Worm (Caenorhabditis elegans) whole organism, L4 larva: Measurements from ENCODE around the gene ZK1128.1.

ENCODE experiments used
- F37D6.2 ChIP-seq: sonication (generic microtip); optimal IDR thresholded peaks from 2 replicates; lab custom pipeline; 2016; ENCODE audit warnings: mild to moderate bottlenecking, missing genetic modification characterization, missing compliant biosample characterization
- R02D3.7 ChIP-seq: fragments of 150-350 bp; sonication (generic microtip); optimal IDR thresholded peaks from 3 replicates; lab custom pipeline; 2014; ENCODE audit warnings: missing biosample characterization, missing genetic modification characterization
- ZK546.5 ChIP-seq, 2 experiments: sonication (generic microtip); optimal IDR thresholded peaks; 2 replicates each; lab custom pipeline; 2017; ENCODE audit warnings: missing biosample characterization in 2 of 2, missing genetic modification characterization in 2 of 2
- aha-1 ChIP-seq: fragments of 150-350 bp; peaks from one replicate; lab custom pipeline; 2014; ENCODE audit warnings: missing biosample characterization, missing genetic modification characterization
- ama-1 ChIP-seq: fragments of 150-350 bp; optimal IDR thresholded peaks from 2 replicates; lab custom pipeline; 2014; ENCODE audit warnings: inconsistent platforms, mixed read lengths
- attf-4 ChIP-seq: sonication (generic microtip); optimal IDR thresholded peaks from 3 replicates; lab custom pipeline; 2017; ENCODE audit warnings: missing biosample characterization, missing genetic modification characterization
- ceh-20 ChIP-seq: fragments of 200-800 bp; sonication (Bioruptor generic); IDR thresholded peaks from 2 replicates; pipeline ENCODE4 v1.3.6; 2022; ENCODE audit warnings: missing genetic modification reagents, missing genetic modification characterization, missing compliant biosample characterization
- ceh-28 ChIP-seq: fragments of 150-350 bp; optimal IDR thresholded peaks from 2 replicates; lab custom pipeline; 2014; ENCODE audit warnings: missing biosample characterization, missing genetic modification reagents, missing genetic modification characterization
- ceh-44 ChIP-seq: fragments of 200-800 bp; sonication (Bioruptor generic); IDR thresholded peaks from 2 replicates; pipeline ENCODE4 v1.3.6; 2022; ENCODE audit warnings: missing genetic modification reagents, missing genetic modification characterization, missing compliant biosample characterization
- ceh-62 ChIP-seq: sonication (generic microtip); optimal IDR thresholded peaks from 2 replicates; lab custom pipeline; 2017; ENCODE audit warnings: missing biosample characterization, missing genetic modification characterization
- ces-1 ChIP-seq: fragments of 150-350 bp; sonication (generic microtip); optimal IDR thresholded peaks from 4 replicates; lab custom pipeline; 2014; ENCODE audit warnings: missing biosample characterization, missing genetic modification reagents, missing genetic modification characterization
- ctbp-1 ChIP-seq: fragments of 200-800 bp; sonication (Bioruptor generic); IDR thresholded peaks from 2 replicates; pipeline ENCODE4 v1.3.6; 2022; ENCODE audit warnings: missing genetic modification reagents, missing genetic modification characterization, missing compliant biosample characterization
- daf-16 ChIP-seq, 3 experiments: sonication (generic microtip); optimal IDR thresholded peaks; 2 replicates each; lab custom pipeline; 2016 to 2017; ENCODE audit warnings: missing genetic modification characterization in 3 of 3, missing genetic modification reagents in 3 of 3, mild to moderate bottlenecking in 2 of 3, missing compliant biosample characterization in 2 of 3, missing biosample characterization in 1 of 3, moderate library complexity in 1 of 3
- daf-19 ChIP-seq: fragments of 200-800 bp; sonication (Bioruptor generic); conservative IDR thresholded peaks from 2 replicates; pipeline ENCODE4 v1.3.6; 2022; ENCODE audit warnings: missing genetic modification characterization, missing compliant biosample characterization
- dpl-1 ChIP-seq: fragments of 150-350 bp; optimal IDR thresholded peaks from 2 replicates; lab custom pipeline; 2014; ENCODE audit warnings: missing biosample characterization, missing genetic modification reagents, missing genetic modification characterization
- dve-1 ChIP-seq: sonication (generic microtip); optimal IDR thresholded peaks from 2 replicates; lab custom pipeline; 2017; ENCODE audit warnings: antibody characterized with exemption, mild to moderate bottlenecking, missing genetic modification characterization, missing compliant biosample characterization; ENCODE audit not compliant: insufficient read depth
- egl-27 ChIP-seq: sonication (generic microtip); optimal IDR thresholded peaks from 3 replicates; lab custom pipeline; 2017; ENCODE audit warnings: missing biosample characterization, missing genetic modification reagents, missing genetic modification characterization
- fkh-10 ChIP-seq: fragments of 150-350 bp; optimal IDR thresholded peaks from 2 replicates; lab custom pipeline; 2014; ENCODE audit warnings: missing biosample characterization, missing genetic modification reagents, missing genetic modification characterization
- hif-1 ChIP-seq, 2 experiments: sonication (generic microtip); optimal IDR thresholded peaks; 2 replicates each; lab custom pipeline; 2016 to 2017; ENCODE audit warnings: missing compliant biosample characterization in 2 of 2, missing genetic modification characterization in 2 of 2, missing genetic modification reagents in 2 of 2, missing genotype in 2 of 2, mild to moderate bottlenecking in 1 of 2
- hlh-30 ChIP-seq: sonication (generic microtip); optimal IDR thresholded peaks from 2 replicates; lab custom pipeline; 2017; ENCODE audit warnings: antibody characterized with exemption, mild to moderate bottlenecking, missing genetic modification characterization, missing compliant biosample characterization; ENCODE audit not compliant: insufficient read depth
- hmg-1.1 ChIP-seq: fragments of 200-800 bp; sonication (Bioruptor generic); IDR thresholded peaks from 2 replicates; pipeline ENCODE4 v1.3.6; 2022; ENCODE audit warnings: missing genetic modification reagents, missing genetic modification characterization, missing compliant biosample characterization
- lsy-2 ChIP-seq, 2 experiments: fragments of 150-350 bp in 1 of 2; sonication (generic microtip) in 1 of 2; optimal IDR thresholded peaks; 2 replicates each; lab custom pipeline; 2014 to 2017; ENCODE audit warnings: missing biosample characterization in 2 of 2, missing genetic modification characterization in 2 of 2
- mdl-1 ChIP-seq, 2 experiments: fragments of 150-350 bp in 1 of 2; sonication (generic microtip) in 1 of 2; optimal IDR thresholded peaks; 2 replicates each; lab custom pipeline; 2014 to 2017; ENCODE audit warnings: missing biosample characterization in 2 of 2, missing genetic modification characterization in 2 of 2
- mep-1 ChIP-seq: fragments of 150-350 bp; sonication (generic microtip); optimal IDR thresholded peaks from 3 replicates; lab custom pipeline; 2014; ENCODE audit warnings: missing biosample characterization, missing genetic modification characterization
- mes-2 ChIP-seq: sonication (generic microtip); optimal IDR thresholded peaks from 2 replicates; lab custom pipeline; 2016; ENCODE audit warnings: missing genotype, mild to moderate bottlenecking, missing genetic modification characterization, missing compliant biosample characterization; ENCODE audit not compliant: poor library complexity, severe bottlenecking
- nhr-48 ChIP-seq: sonication (generic microtip); optimal IDR thresholded peaks from 2 replicates; lab custom pipeline; 2016; ENCODE audit warnings: mild to moderate bottlenecking, missing genetic modification characterization, missing compliant biosample characterization
- nhr-77 ChIP-seq: fragments of 150-350 bp; optimal IDR thresholded peaks from 2 replicates; lab custom pipeline; 2014; ENCODE audit warnings: missing biosample characterization, missing genetic modification characterization
- pha-4 ChIP-seq, 2 experiments: fragments of 150-350 bp in 1 of 2; fragments of 200-800 bp in 1 of 2; sonication (Bioruptor generic) in 1 of 2; IDR thresholded peaks in 1 of 2; optimal IDR thresholded peaks in 1 of 2; 2 replicates each; pipeline versions ENCODE4 v1.3.6 to Lab custom; 2014 to 2022; ENCODE audit warnings: missing genetic modification characterization in 2 of 2, missing genetic modification reagents in 2 of 2, missing biosample characterization in 1 of 2, missing compliant biosample characterization in 1 of 2
- php-3 ChIP-seq: fragments of 200-800 bp; sonication (Bioruptor generic); IDR thresholded peaks from 2 replicates; pipeline ENCODE4 v1.3.6; 2022; ENCODE audit warnings: missing genetic modification reagents, missing genetic modification characterization, missing compliant biosample characterization
- pqm-1 ChIP-seq: sonication (generic microtip); optimal IDR thresholded peaks from 2 replicates; lab custom pipeline; 2017; ENCODE audit warnings: missing biosample characterization, missing genetic modification characterization
- saeg-2 ChIP-seq: fragments of 200-800 bp; sonication (Bioruptor generic); IDR thresholded peaks from 2 replicates; pipeline ENCODE4 v1.3.6; 2022; ENCODE audit warnings: missing genetic modification reagents, missing genetic modification characterization, missing compliant biosample characterization
- set-16 ChIP-seq: fragments of 200-800 bp; sonication (Bioruptor generic); IDR thresholded peaks from 2 replicates; pipeline ENCODE4 v1.3.6; 2022; ENCODE audit warnings: missing genetic modification reagents, missing genetic modification characterization, missing compliant biosample characterization
- tra-1 ChIP-seq: fragments of 200-800 bp; sonication (Bioruptor generic); IDR thresholded peaks from 2 replicates; pipeline ENCODE4 v1.3.6; 2022; ENCODE audit warnings: missing genetic modification reagents, missing genetic modification characterization, missing compliant biosample characterization
- unc-62 ChIP-seq, 3 experiments: fragments of 150-350 bp in 1 of 3; sonication (generic microtip); optimal IDR thresholded peaks in 2 of 3; peaks in 1 of 3; 1 replicate in 1 of 3; 2 replicates in 2 of 3; lab custom pipeline; 2014 to 2017; ENCODE audit warnings: missing biosample characterization in 3 of 3, missing genetic modification characterization in 3 of 3, missing genetic modification reagents in 3 of 3, missing genotype in 1 of 3
- zag-1 ChIP-seq: fragments of 150-350 bp; optimal IDR thresholded peaks from 2 replicates; lab custom pipeline; 2014; ENCODE audit warnings: missing biosample characterization, missing genetic modification characterization

Gene ZK1128.1

ce11 chrIII:10114662-10115061 is at the start of gene ZK1128.1, which contains the start of gene mett-10:
ZK1128.1 (minus strand) TSS chrIII:10114760.
mett-10 (plus strand) TSS chrIII:10115036.
- TF ChIP-seq saeg-2 (GFP tag; lab: Robert Waterston, UW), result no peak
- no peak for TF ChIP-seq pha-4 (GFP tag; IDR thresholded peaks at IDR 0.05; lab: Robert Waterston, UW)
- no peak for TF ChIP-seq pha-4 (tag; optimal IDR thresholded peaks at IDR 0.05; lab: Kevin White, UChicago)
- TF ChIP-seq dve-1 (tag; lab: Kevin White, UChicago), result peak; percentile 9
- TF ChIP-seq lsy-2 (tag; optimal IDR thresholded peaks at IDR 0.05; lab: Kevin White, UChicago), result peak in 1 of 2 experiments; percentile 68
- no peak for TF ChIP-seq zag-1 (tag; lab: Kevin White, UChicago)
- peak; percentile 61 for TF ChIP-seq R02D3.7 (tag; lab: Kevin White, UChicago)
- TF ChIP-seq ceh-44 (GFP tag; lab: Robert Waterston, UW), result no peak
- TF ChIP-seq mes-2 (tag; lab: Kevin White, UChicago), result peak; percentile 45
- TF ChIP-seq mdl-1 (tag; optimal IDR thresholded peaks at IDR 0.05; lab: Kevin White, UChicago), result no peak
- no peak for TF ChIP-seq fkh-10
- TF ChIP-seq dpl-1 (GFP tag; lab: Kevin White, UChicago), result peak; percentile 33
- TF ChIP-seq nhr-48 (tag; lab: Kevin White, UChicago), result no peak
- TF ChIP-seq hmg-1.1 (GFP tag; lab: Robert Waterston, UW), result 0 out of 2 replicates have a peak, but pooled peaks have one; percentile 13
- TF ChIP-seq egl-27 (tag; lab: Kevin White, UChicago), result no peak
- TF ChIP-seq ama-1 (lab: Kevin White, UChicago), result no peak
- TF ChIP-seq pqm-1 (tag; lab: Kevin White, UChicago), result no peak
- no peak for TF ChIP-seq attf-4 (tag; lab: Kevin White, UChicago)
- no peak for TF ChIP-seq ceh-62 (tag; lab: Kevin White, UChicago)

- TF ChIP-seq zag-1 (tag; lab: Kevin White, UChicago), result no peak
- TF ChIP-seq unc-62 (GFP tag; optimal IDR thresholded peaks at IDR 0.05 in 1 of 2; lab: Kevin White, UChicago), result peak in 1 of 2 experiments; percentile 38
- TF ChIP-seq unc-62 (tag; optimal IDR thresholded peaks at IDR 0.05; lab: Kevin White, UChicago), result no peak
- TF ChIP-seq ces-1 (GFP tag; lab: Kevin White, UChicago), result no peak
These were observed 45.8 kb upstream of the ZK1128.1 start, which contains the start of the genes K08E5.5 and mua-3 for ce11 chrIII:10160385-10160784. K08E5.5 (minus strand) TSS chrIII:10160485. mua-3 (plus strand) TSS chrIII:10160697.

ce11 chrIII:10156269-10156668 is 41.7 kb upstream of the ZK1128.1 start:
- TF ChIP-seq aha-1 (tag; lab: Kevin White, UChicago) (peak; percentile 90), ZK546.5 (tag; optimal IDR thresholded peaks at IDR 0.05; lab: Kevin White, UChicago) (no peak), pha-4 (GFP tag; IDR thresholded peaks at IDR 0.05; lab: Robert Waterston, UW) (no peak), pha-4 (tag; optimal IDR thresholded peaks at IDR 0.05; lab: Kevin White, UChicago) (no peak), php-3 (GFP tag; lab: Robert Waterston, UW) (no peak), unc-62 (GFP tag; optimal IDR thresholded peaks at IDR 0.05 in 1 of 2; lab: Kevin White, UChicago) (peak in 1 of 2 experiments; percentile 83), unc-62 (tag; optimal IDR thresholded peaks at IDR 0.05; lab: Kevin White, UChicago) (no peak)
- TF ChIP-seq, all 104 proteins: peak for 2

ce11 chrIII:10154993-10155392 is 40.4 kb upstream of the ZK1128.1 start:
- no peak for TF ChIP-seq pha-4 (GFP tag; IDR thresholded peaks at IDR 0.05; lab: Robert Waterston, UW)
- peak; percentile 2 for TF ChIP-seq pha-4 (tag; optimal IDR thresholded peaks at IDR 0.05; lab: Kevin White, UChicago)
- TF ChIP-seq nhr-77 (tag; lab: Kevin White, UChicago), result no peak
- TF ChIP-seq aha-1 (tag; lab: Kevin White, UChicago), result no peak
- no peak for TF ChIP-seq set-16
- TF ChIP-seq daf-16 (GFP tag; optimal IDR thresholded peaks at IDR 0.05; lab: Kevin White, UChicago), result peak in 1 of 2 experiments; percentile 21
- no peak for TF ChIP-seq daf-16 (tag; optimal IDR thresholded peaks at IDR 0.05; lab: Kevin White, UChicago)
- TF ChIP-seq lsy-2 (tag; optimal IDR thresholded peaks at IDR 0.05; lab: Kevin White, UChicago), result peak in 1 of 2 experiments; percentile 0

ce11 chrIII:10153003-10153402 is 38.4 kb upstream of the ZK1128.1 start:
- TF ChIP-seq ama-1 (lab: Kevin White, UChicago) (no peak), hlh-30 (tag; lab: Kevin White, UChicago) (peak; percentile 83), aha-1 (tag; lab: Kevin White, UChicago) (peak; percentile 61), F37D6.2 (tag; lab: Kevin White, UChicago) (peak; percentile 22), hif-1 (tag; optimal IDR thresholded peaks at IDR 0.05; lab: Kevin White, UChicago) (no peak), ceh-20 (GFP tag; lab: Robert Waterston, UW) (no peak), lsy-2 (tag; optimal IDR thresholded peaks at IDR 0.05; lab: Kevin White, UChicago) (peak; percentile 24 to 73), mep-1 (tag; lab: Kevin White, UChicago) (peak; percentile 54), pha-4 (GFP tag; IDR thresholded peaks at IDR 0.05; lab: Robert Waterston, UW) (0 out of 2 replicates have a peak, but pooled peaks have one; percentile 26), pha-4 (tag; optimal IDR thresholded peaks at IDR 0.05; lab: Kevin White, UChicago) (no peak), mdl-1 (tag; optimal IDR thresholded peaks at IDR 0.05; lab: Kevin White, UChicago) (peak in 1 of 2 experiments; percentile 46), unc-62 (GFP tag; optimal IDR thresholded peaks at IDR 0.05 in 1 of 2; lab: Kevin White, UChicago) (peak in 1 of 2 experiments; percentile 96), unc-62 (tag; optimal IDR thresholded peaks at IDR 0.05; lab: Kevin White, UChicago) (no peak), ctbp-1 (GFP tag; lab: Robert Waterston, UW) (peak; percentile 74), daf-19 (GFP tag; lab: Robert Waterston, UW) (no peak), ceh-62 (tag; lab: Kevin White, UChicago) (no peak), nhr-48 (tag; lab: Kevin White, UChicago) (peak; percentile 8), ces-1 (GFP tag; lab: Kevin White, UChicago) (peak; percentile 24), fkh-10 (peak; percentile 56), ceh-28 (no peak), tra-1 (GFP tag; lab: Robert Waterston, UW) (0 out of 2 replicates have a peak, but pooled peaks have one; percentile 28), set-16 (0 out of 2 replicates have a peak, but pooled peaks have one; percentile 4), hmg-1.1 (GFP tag; lab: Robert Waterston, UW) (peak; percentile 38; the same call in 1 of the 2 replicates)
